Fruit fly (Drosophila melanogaster): ENCODE results near the gene Hmx.

Hmx gene

DNA sequence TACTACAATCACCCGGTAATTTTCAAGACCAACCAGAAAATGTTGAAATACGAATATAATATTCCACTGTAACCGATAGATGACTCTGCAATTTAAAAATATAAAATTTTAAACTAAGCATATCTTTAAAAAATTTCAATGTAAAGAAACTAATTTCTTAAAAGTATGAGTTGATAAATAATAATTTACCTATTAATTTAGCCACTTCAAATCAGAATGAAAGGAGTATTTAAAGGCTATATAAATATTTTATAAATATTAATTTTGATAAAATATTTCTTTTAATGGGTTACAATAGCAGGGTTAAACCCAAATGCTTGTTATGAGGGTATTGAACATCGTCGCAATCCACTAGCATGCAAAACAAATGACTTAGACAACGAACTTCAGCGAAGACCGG is 53.1 kb downstream of the Hmx start (continued):
- TF ChIP-seq caup (GFP tag; optimal IDR thresholded peaks at IDR 0.05; ENCODE audit: severe bottlenecking): no peak
- 0 out of 3 replicates have a peak, but pooled peaks have one; percentile 42 for TF ChIP-seq CG11695 (GFP tag; IDR thresholded peaks at IDR 0.05)
- no peak for TF ChIP-seq CG3995 (GFP tag; optimal IDR thresholded peaks at IDR 0.05)
- TF ChIP-seq unpg (GFP tag; optimal IDR thresholded peaks at IDR 0.05): peak; percentile 9
- TF ChIP-seq sug (tag; optimal IDR thresholded peaks at IDR 0.05): no peak
- TF ChIP-seq gem (tag; optimal IDR thresholded peaks at IDR 0.05): peak; percentile 66
- peak; percentile 17 for TF ChIP-seq CG2678 (tag; optimal IDR thresholded peaks at IDR 0.05)
- no peak for TF ChIP-seq CG3838 (GFP tag; optimal IDR thresholded peaks at IDR 0.05)
- no peak for TF ChIP-seq Atf6 (GFP tag; IDR thresholded peaks at IDR 0.05)
- no peak for TF ChIP-seq CG43689 (GFP tag; IDR thresholded peaks at IDR 0.05)
- TF ChIP-seq fd102C (GFP tag; optimal IDR thresholded peaks at IDR 0.05): no peak
- no peak for TF ChIP-seq CG17359 (tag; optimal IDR thresholded peaks at IDR 0.05)
- peak; percentile 53 for TF ChIP-seq CoRest (tag; optimal IDR thresholded peaks at IDR 0.05)
- TF ChIP-seq CG13894 (tag; optimal IDR thresholded peaks at IDR 0.05): no peak
- TF ChIP-seq CG7839 (tag; optimal IDR thresholded peaks at IDR 0.05): peak; percentile 36
- TF ChIP-seq PHDP (tag; optimal IDR thresholded peaks at IDR 0.05): peak; percentile 11
- no peak for TF ChIP-seq br (optimal IDR thresholded peaks at IDR 0.05)
- TF ChIP-seq Max (GFP tag; optimal IDR thresholded peaks at IDR 0.05): no peak
- TF ChIP-seq CG12942 (GFP tag; optimal IDR thresholded peaks at IDR 0.05): no peak
- no peak for TF ChIP-seq CG8478 (optimal IDR thresholded peaks at IDR 0.05)
- peak; percentile 19 for TF ChIP-seq CG12659 (GFP tag; optimal IDR thresholded peaks at IDR 0.05)
- TF ChIP-seq pan (optimal IDR thresholded peaks at IDR 0.05): no peak
- peak in 1 of 2 experiments; percentile 39 for TF ChIP-seq pan (GFP tag; optimal IDR thresholded peaks at IDR 0.05 in 1 of 2, IDR thresholded peaks at IDR 0.05 in 1 of 2)
- peak in 1 of 2 experiments; percentile 30 for TF ChIP-seq Hr51 (GFP tag; optimal IDR thresholded peaks at IDR 0.05)
- TF ChIP-seq CG18011 (GFP tag; optimal IDR thresholded peaks at IDR 0.05): no peak
- peak; percentile 48 for TF ChIP-seq Ptx1 (GFP tag; IDR thresholded peaks at IDR 0.05)
- peak; percentile 15 for TF ChIP-seq Dek (tag; optimal IDR thresholded peaks at IDR 0.05)

- no peak for TF ChIP-seq CG4854 (GFP tag; optimal IDR thresholded peaks at IDR 0.05)
- TF ChIP-seq CG2202 (tag; optimal IDR thresholded peaks at IDR 0.05): no peak
- TF ChIP-seq Sox100B (GFP tag; optimal IDR thresholded peaks at IDR 0.05): no peak
- no peak for TF ChIP-seq onecut (GFP tag; IDR thresholded peaks at IDR 0.05)
- no peak for TF ChIP-seq CG43689 (GFP tag; IDR thresholded peaks at IDR 0.05)
- no peak for TF ChIP-seq luna (GFP tag; optimal IDR thresholded peaks at IDR 0.05)
- TF ChIP-seq fd102C (GFP tag; optimal IDR thresholded peaks at IDR 0.05): no peak
- no peak for TF ChIP-seq hb (GFP tag; IDR thresholded peaks at IDR 0.05; ENCODE audit: partially characterized antibody)
- no peak for TF ChIP-seq CG12942 (GFP tag; optimal IDR thresholded peaks at IDR 0.05)
- TF ChIP-seq bcd (GFP tag; optimal IDR thresholded peaks at IDR 0.05): no peak
- TF ChIP-seq Scr (GFP tag; IDR thresholded peaks at IDR 0.05; ENCODE audit: partially characterized antibody): no peak
- TF ChIP-seq Lim3 (GFP tag; IDR thresholded peaks at IDR 0.05): no peak
- TF ChIP-seq grn (GFP tag; optimal IDR thresholded peaks at IDR 0.05): no peak
Measured at dm6 chr3R:17612587-17612986, 53.9 kb downstream of the Hmx start, which contains the start of gene CG34281. Gene CG34281 (plus strand): TSS chr3R:17612887.

DNA sequence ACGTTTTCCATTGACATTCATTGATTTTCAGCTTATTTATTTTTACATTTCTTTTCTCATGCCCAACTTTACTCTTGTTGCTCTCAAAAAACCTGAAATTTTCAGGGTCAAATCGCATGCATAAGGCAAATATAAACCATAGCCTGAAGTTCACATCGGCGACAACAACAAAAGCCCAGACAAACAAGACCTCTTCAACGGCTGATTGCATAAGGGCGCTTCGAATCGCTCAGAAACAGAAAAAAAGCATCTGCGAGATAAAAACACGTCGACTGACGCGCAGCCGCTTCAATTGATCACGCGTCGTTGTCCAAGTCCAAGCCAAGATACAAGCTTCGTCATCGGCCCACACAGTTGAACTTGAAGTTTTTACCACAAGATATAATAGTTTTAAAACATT is 54.8 kb downstream of the Hmx start, which contains the start of gene CG14327:
CG14327 (plus strand) TSS at position 161 of the 400 bp plus-strand sequence.
- TF ChIP-seq Awh (GFP tag; IDR thresholded peaks at IDR 0.05) (0 out of 2 replicates have a peak, but pooled peaks have one; percentile 37), mld (GFP tag; IDR thresholded peaks at IDR 0.05; ENCODE audit: partially characterized antibody) (no peak), NfI (GFP tag; optimal IDR thresholded peaks at IDR 0.05) (no peak), oc (tag; optimal IDR thresholded peaks at IDR 0.05) (peak; percentile 32), nom (GFP tag; optimal IDR thresholded peaks at IDR 0.05) (peak; percentile 47), so (GFP tag; IDR thresholded peaks at IDR 0.05) (0 out of 3 replicates have a peak, but pooled peaks have one; percentile 25), ems (GFP tag; optimal IDR thresholded peaks at IDR 0.05) (no peak), Pdp1 (GFP tag; optimal IDR thresholded peaks at IDR 0.05) (peak in 1 of 2 experiments; percentile 79), fd64A (GFP tag; optimal IDR thresholded peaks at IDR 0.05) (no peak), chinmo (GFP tag; IDR thresholded peaks at IDR 0.05; ENCODE audit: partially characterized antibody) (0 out of 4 replicates have a peak, but pooled peaks have one; percentile 38)
